Worm (Caenorhabditis elegans) whole organism, L3 larva: ENCODE measurements around the gene lst-4.

Experiments used
- ceh-82 ChIP-seq: fragments of 150-350 bp; optimal IDR thresholded peaks from 2 replicates; lab custom pipeline; 2014; ENCODE audit warnings: missing biosample characterization, missing genetic modification characterization
- mdl-1 ChIP-seq: fragments of 150-350 bp; optimal IDR thresholded peaks from 2 replicates; lab custom pipeline; 2014; ENCODE audit warnings: missing biosample characterization, missing genetic modification characterization
- nhr-28 ChIP-seq: fragments of 150-350 bp; optimal IDR thresholded peaks from 2 replicates; lab custom pipeline; 2014; ENCODE audit warnings: missing biosample characterization, missing genetic modification characterization
- nhr-43 ChIP-seq: sonication (generic microtip); optimal IDR thresholded peaks from 2 replicates; lab custom pipeline; 2016; ENCODE audit warnings: mild to moderate bottlenecking, missing genetic modification characterization, missing compliant biosample characterization; ENCODE audit not compliant: poor library complexity, severe bottlenecking
- nhr-76 ChIP-seq: fragments of 150-350 bp; sonication (generic microtip); optimal IDR thresholded peaks from 5 replicates; lab custom pipeline; 2014; ENCODE audit warnings: missing biosample characterization, missing genetic modification characterization
- unc-39 ChIP-seq: sonication (generic microtip); optimal IDR thresholded peaks from 4 replicates; lab custom pipeline; 2017; ENCODE audit warnings: missing biosample characterization, missing genetic modification characterization

- TF ChIP-seq nhr-43 (tag; lab: Kevin White, UChicago): no peak
- TF ChIP-seq ceh-82: no peak
- TF ChIP-seq unc-39 (tag; lab: Kevin White, UChicago): no peak
- TF ChIP-seq mdl-1 (tag; lab: Kevin White, UChicago): no peak
- no peak for TF ChIP-seq nhr-76 (tag; lab: Kevin White, UChicago)
- TF ChIP-seq nhr-28: no peak
Measured at ce11 chrIV:14106274-14106673, 36.6 kb upstream of the lst-4 start, which contains the start of gene ins-34.
